Fruit fly (Drosophila melanogaster) whole organism, embryonic: ENCODE data around the gene CG10343.

ENCODE experiments used
- Blimp-1 ChIP-seq: fragments of 200-800 bp; sonication (Bioruptor generic); optimal IDR thresholded peaks from 3 replicates; lab custom pipeline; 2018; ENCODE audit warnings: missing biosample characterization, missing genetic modification characterization, mild to moderate bottlenecking, moderate library complexity, missing genetic modification reagents
- CG10565 ChIP-seq: fragments of 200-800 bp; sonication (Bioruptor generic); optimal IDR thresholded peaks from 3 replicates; lab custom pipeline; 2016; ENCODE audit warnings: missing biosample characterization, mild to moderate bottlenecking, missing genetic modification characterization
- CG11247 ChIP-seq: fragments of 200-800 bp; sonication (Bioruptor generic); IDR thresholded peaks from 2 replicates; pipeline ENCODE4 v1.3.6; 2022; ENCODE audit warnings: missing biosample characterization, missing genetic modification characterization
- CG11696 ChIP-seq: fragments of 200-800 bp; sonication (Bioruptor generic); IDR thresholded peaks from 2 replicates; pipeline ENCODE4 v1.3.6; 2022; ENCODE audit warnings: missing biosample characterization, missing genetic modification characterization
- CG13287 ChIP-seq: fragments of 200-800 bp; sonication (Bioruptor generic); IDR thresholded peaks from 2 replicates; pipeline ENCODE4 v1.3.6; 2022; ENCODE audit warnings: missing biosample characterization, missing genetic modification characterization; ENCODE audit not compliant: partially characterized antibody
- CG13296 ChIP-seq: fragments of 200-800 bp; sonication (Bioruptor generic); optimal IDR thresholded peaks from 3 replicates; lab custom pipeline; 2018; ENCODE audit warnings: missing biosample characterization, mild to moderate bottlenecking, missing genetic modification characterization
- CG14441 ChIP-seq: fragments of 200-800 bp; sonication (Bioruptor generic); IDR thresholded peaks from 2 replicates; pipeline ENCODE4 v1.3.6; 2022; ENCODE audit warnings: missing biosample characterization, missing genetic modification characterization
- CG17186 ChIP-seq: fragments of 200-800 bp; sonication (Bioruptor generic); optimal IDR thresholded peaks from 3 replicates; lab custom pipeline; 2017; ENCODE audit warnings: missing biosample characterization, missing genetic modification reagents, missing genetic modification characterization
- CG18011 ChIP-seq: fragments of 200-800 bp; sonication (Bioruptor generic); optimal IDR thresholded peaks from 2 replicates; lab custom pipeline; 2017; ENCODE audit warnings: missing biosample characterization, missing genetic modification characterization, mild to moderate bottlenecking, moderate library complexity, missing genotype
- CG18262 ChIP-seq: fragments of 200-800 bp; optimal IDR thresholded peaks from 3 replicates; lab custom pipeline; 2019; ENCODE audit warnings: missing biosample characterization, mild to moderate bottlenecking, missing genetic modification characterization, moderate library complexity
- CG2712 ChIP-seq: fragments of 200-800 bp; optimal IDR thresholded peaks from 3 replicates; lab custom pipeline; 2019; ENCODE audit warnings: missing biosample characterization, mild to moderate bottlenecking, missing genetic modification characterization, moderate library complexity
- CG31365 ChIP-seq: fragments of 200-800 bp; sonication (Bioruptor generic); optimal IDR thresholded peaks from 2 replicates; lab custom pipeline; 2018; ENCODE audit warnings: missing biosample characterization, mild to moderate bottlenecking, missing genetic modification characterization
- CG3163 ChIP-seq: fragments of 200-800 bp; sonication (Bioruptor generic); optimal IDR thresholded peaks from 3 replicates; lab custom pipeline; 2016; ENCODE audit warnings: missing biosample characterization, missing genetic modification characterization
- CG6689 ChIP-seq: fragments of 200-800 bp; sonication (Bioruptor generic); IDR thresholded peaks from 2 replicates; pipeline ENCODE4 v1.3.6; 2022; ENCODE audit warnings: missing biosample characterization, missing genetic modification characterization
- CG7556 ChIP-seq: fragments of 200-800 bp; sonication (Bioruptor generic); optimal IDR thresholded peaks from 2 replicates; lab custom pipeline; 2017; ENCODE audit warnings: missing biosample characterization, mild to moderate bottlenecking, missing genetic modification characterization
- CG7963 ChIP-seq: fragments of 200-800 bp; sonication (Bioruptor generic); IDR thresholded peaks from 3 replicates; pipeline ENCODE4 v1.3.6; 2022; ENCODE audit warnings: missing biosample characterization, missing genetic modification characterization; ENCODE audit not compliant: partially characterized antibody
- CG9215 ChIP-seq: fragments of 200-800 bp; sonication (Bioruptor generic); IDR thresholded peaks from 2 replicates; pipeline ENCODE4 v1.3.6; 2022; ENCODE audit warnings: missing biosample characterization, missing genetic modification characterization
- Chrac-16 ChIP-seq: fragments of 200-800 bp; sonication (Bioruptor generic); optimal IDR thresholded peaks from 3 replicates; lab custom pipeline; 2016; ENCODE audit warnings: missing biosample characterization, missing genetic modification characterization
- CkIIα-i1 ChIP-seq: fragments of 200-800 bp; sonication (Bioruptor generic); IDR thresholded peaks from 2 replicates; pipeline ENCODE4 v1.3.6; 2022; ENCODE audit warnings: missing biosample characterization, missing genetic modification characterization
- Eip74EF ChIP-seq, 2 experiments: fragments of 200-800 bp in 1 of 2; fragments of >200 bp in 1 of 2; sonication (Bioruptor generic) in 1 of 2; optimal IDR thresholded peaks; 2 replicates each; lab custom pipeline; 2017 to 2019; ENCODE audit warnings: missing biosample characterization in 2 of 2, missing genetic modification characterization in 2 of 2, mild to moderate bottlenecking in 1 of 2, moderate library complexity in 1 of 2
- Ets65A ChIP-seq: fragments of 200-800 bp; sonication (Bioruptor generic); peaks from one replicate; lab custom pipeline; 2016; ENCODE audit warnings: missing biosample characterization, missing genetic modification characterization
- Hmr ChIP-seq: fragments of 200-800 bp; sonication (Bioruptor generic); optimal IDR thresholded peaks from 3 replicates; lab custom pipeline; 2017; ENCODE audit warnings: mild to moderate bottlenecking, missing biosample characterization, missing genetic modification reagents, missing genetic modification characterization
- Hr78 ChIP-seq, 2 experiments: fragments of 200-800 bp in 1 of 2; fragments of >200 bp in 1 of 2; sonication (Bioruptor generic) in 1 of 2; optimal IDR thresholded peaks; 2 replicates each; lab custom pipeline; 2017 to 2019; ENCODE audit warnings: missing biosample characterization in 2 of 2, missing genetic modification characterization in 2 of 2, mild to moderate bottlenecking in 1 of 2, moderate library complexity in 1 of 2
- Med ChIP-seq: fragments of 200-800 bp; sonication (Bioruptor generic); peaks from one replicate; lab custom pipeline; 2016; ENCODE audit warnings: missing biosample characterization, missing genetic modification characterization, mild to moderate bottlenecking, inconsistent platforms, moderate library complexity
- PHDP ChIP-seq: fragments of 200-800 bp; sonication (Bioruptor generic); optimal IDR thresholded peaks from 3 replicates; lab custom pipeline; 2018; ENCODE audit warnings: missing biosample characterization, mild to moderate bottlenecking, missing genetic modification characterization, moderate library complexity
- Xrp1 ChIP-seq: fragments of 200-800 bp; sonication (Bioruptor generic); IDR thresholded peaks from 2 replicates; pipeline ENCODE4 v1.3.6; 2022; ENCODE audit warnings: missing biosample characterization, missing genetic modification characterization
- chm ChIP-seq: fragments of 200-800 bp; sonication (Bioruptor generic); IDR thresholded peaks from 2 replicates; pipeline ENCODE4 v1.3.6; 2022; ENCODE audit warnings: missing biosample characterization, missing genetic modification characterization
- croc ChIP-seq: fragments of 200-800 bp; sonication (Bioruptor generic); conservative IDR thresholded peaks from 3 replicates; pipeline ENCODE4 v1.3.6; 2022; ENCODE audit warnings: missing biosample characterization, missing genetic modification characterization
- cwo ChIP-seq: fragments of 200-800 bp; sonication (Bioruptor generic); optimal IDR thresholded peaks from 3 replicates; lab custom pipeline; 2017; ENCODE audit warnings: missing biosample characterization, missing genetic modification characterization, mild to moderate bottlenecking, moderate library complexity, missing genetic modification reagents
- gce ChIP-seq: fragments of 200-800 bp; sonication (Bioruptor generic); IDR thresholded peaks from 3 replicates; pipeline ENCODE4 v1.3.6; 2022; ENCODE audit warnings: missing biosample characterization, missing genetic modification characterization
- gcm ChIP-seq: fragments of 200-800 bp; sonication (Bioruptor generic); optimal IDR thresholded peaks from 2 replicates; lab custom pipeline; 2019; ENCODE audit warnings: missing biosample characterization, mild to moderate bottlenecking, missing genetic modification characterization, moderate library complexity
- gem ChIP-seq: fragments of 200-800 bp; sonication (Bioruptor generic); optimal IDR thresholded peaks from 2 replicates; lab custom pipeline; 2019; ENCODE audit warnings: missing biosample characterization, mild to moderate bottlenecking, missing genetic modification characterization, moderate library complexity
- her ChIP-seq: fragments of 200-800 bp; sonication (Bioruptor generic); optimal IDR thresholded peaks from 2 replicates; lab custom pipeline; 2016; ENCODE audit warnings: missing biosample characterization, missing genetic modification characterization
- klu ChIP-seq: fragments of 200-800 bp; sonication (Bioruptor generic); IDR thresholded peaks from 2 replicates; pipeline ENCODE4 v1.3.6; 2022; ENCODE audit warnings: missing biosample characterization, missing genetic modification characterization
- kni ChIP-seq: fragments of 200-800 bp; sonication (Bioruptor generic); optimal IDR thresholded peaks from 3 replicates; lab custom pipeline; 2017; ENCODE audit warnings: mild to moderate bottlenecking, missing biosample characterization, missing genetic modification reagents, missing genetic modification characterization
- lab ChIP-seq: fragments of 200-800 bp; sonication (Bioruptor generic); optimal IDR thresholded peaks from 3 replicates; lab custom pipeline; 2017; ENCODE audit warnings: missing biosample characterization, missing genetic modification characterization, mild to moderate bottlenecking, moderate library complexity, missing genetic modification reagents
- oc ChIP-seq: fragments of 200-800 bp; sonication (Bioruptor generic); optimal IDR thresholded peaks from 2 replicates; lab custom pipeline; 2018; ENCODE audit warnings: missing biosample characterization, mild to moderate bottlenecking, missing genetic modification characterization, moderate library complexity
- phol ChIP-seq: fragments of 200-800 bp; sonication (Bioruptor generic); optimal IDR thresholded peaks from 3 replicates; lab custom pipeline; 2018; ENCODE audit warnings: missing biosample characterization, mild to moderate bottlenecking, missing genetic modification characterization, moderate library complexity
- prd ChIP-seq, 3 experiments: fragments of >200 bp in 2 of 3; fragments of 200-800 bp in 1 of 3; sonication (Bioruptor generic) in 1 of 3; optimal IDR thresholded peaks in 2 of 3; IDR thresholded peaks in 1 of 3; 2 replicates in 2 of 3; 3 replicates in 1 of 3; pipeline versions ENCODE4 v1.3.6 to Lab custom; 2017 to 2022; ENCODE audit warnings: missing biosample characterization in 1 of 3, missing genetic modification characterization in 1 of 3
- ranshi ChIP-seq: fragments of 200-800 bp; sonication (Bioruptor generic); IDR thresholded peaks from 2 replicates; pipeline ENCODE4 v1.3.6; 2022; ENCODE audit warnings: missing biosample characterization, missing genetic modification characterization
- run ChIP-seq: fragments of 200-800 bp; sonication (Bioruptor generic); optimal IDR thresholded peaks from 3 replicates; lab custom pipeline; 2018; ENCODE audit warnings: missing biosample characterization, mild to moderate bottlenecking, missing genetic modification characterization
- sens ChIP-seq: fragments of 200-800 bp; sonication (Bioruptor generic); peaks from one replicate; lab custom pipeline; 2016; ENCODE audit warnings: missing biosample characterization, missing genetic modification characterization
- sim ChIP-seq: fragments of 200-800 bp; sonication (Bioruptor generic); IDR thresholded peaks from 2 replicates; pipeline ENCODE4 v1.3.6; 2022; ENCODE audit warnings: missing biosample characterization, missing genetic modification characterization
- slbo ChIP-seq: fragments of 200-800 bp; sonication (Bioruptor generic); IDR thresholded peaks from 2 replicates; pipeline ENCODE4 v1.3.6; 2022; ENCODE audit warnings: missing biosample characterization, missing genetic modification characterization
- sqz ChIP-seq: fragments of 200-800 bp; sonication (Bioruptor generic); optimal IDR thresholded peaks from 3 replicates; lab custom pipeline; 2018; ENCODE audit warnings: missing biosample characterization, mild to moderate bottlenecking, missing genetic modification characterization
- stc ChIP-seq: fragments of 200-800 bp; sonication (Bioruptor generic); IDR thresholded peaks from 2 replicates; pipeline ENCODE4 v1.3.6; 2022; ENCODE audit warnings: missing biosample characterization, missing genetic modification characterization
- vvl ChIP-seq: fragments of 200-800 bp; sonication (Bioruptor generic); IDR thresholded peaks from 2 replicates; pipeline ENCODE4 v1.3.6; 2022; ENCODE audit warnings: missing biosample characterization, missing genetic modification characterization
- wek ChIP-seq: fragments of 200-800 bp; sonication (Bioruptor generic); optimal IDR thresholded peaks from 3 replicates; lab custom pipeline; 2018; ENCODE audit warnings: missing biosample characterization, mild to moderate bottlenecking, missing genetic modification characterization, moderate library complexity
- z ChIP-seq: fragments of 200-800 bp; sonication (Bioruptor generic); IDR thresholded peaks from 3 replicates; pipeline ENCODE4 v1.3.6; 2022; ENCODE audit warnings: missing biosample characterization, missing genetic modification characterization
- zfh1 ChIP-seq: fragments of 200-800 bp; sonication (Bioruptor generic); IDR thresholded peaks from 3 replicates; pipeline ENCODE4 v1.3.6; 2022; ENCODE audit warnings: missing biosample characterization, missing genetic modification characterization

Gene CG10343

dm6 chr2L:18656691-18657237, 46.5 kb upstream of the CG10343 start:
- TF ChIP-seq prd (optimal IDR thresholded peaks at IDR 0.05; lab: Kevin White, UChicago) (no peak), prd (GFP tag; IDR thresholded peaks at IDR 0.05; lab: Robert Waterston, UW) (0 out of 3 replicates have a peak, but pooled peaks have one; percentile 9), CG10565 (GFP tag; lab: Kevin White, UChicago) (no peak), PHDP (tag; lab: Kevin White, UChicago) (no peak), CG14441 (GFP tag; lab: Robert Waterston, UW) (0 out of 2 replicates have a peak, but pooled peaks have one; percentile 12), Hr78 (GFP tag; optimal IDR thresholded peaks at IDR 0.05; lab: Kevin White, UChicago) (peak in 1 of 2 experiments; percentile 18), CG13287 (GFP tag; lab: Robert Waterston, UW) (no peak), slbo (GFP tag; lab: Robert Waterston, UW) (0 out of 2 replicates have a peak, but pooled peaks have one; percentile 11), CkIIα-i1 (GFP tag; lab: Robert Waterston, UW) (no peak), z (GFP tag; lab: Robert Waterston, UW) (no peak), Chrac-16 (no peak), gce (GFP tag; lab: Robert Waterston, UW) (no peak), gcm (GFP tag; lab: Kevin White, UChicago) (no peak), CG3163 (GFP tag; lab: Kevin White, UChicago) (no peak), CG17186 (GFP tag; lab: Kevin White, UChicago) (no peak), zfh1 (GFP tag; lab: Robert Waterston, UW) (no peak), run (no peak), sens (GFP tag; lab: Kevin White, UChicago) (peak; percentile 84), CG18262 (tag; lab: Kevin White, UChicago) (no peak), her (GFP tag; lab: Kevin White, UChicago) (no peak), croc (GFP tag; lab: Robert Waterston, UW) (no peak), Ets65A (GFP tag; lab: Kevin White, UChicago) (peak; percentile 51), sqz (GFP tag; lab: Kevin White, UChicago) (peak; percentile 40), wek (no peak), Med (GFP tag; lab: Kevin White, UChicago) (peak; percentile 56), Blimp-1 (GFP tag; lab: Kevin White, UChicago) (peak; percentile 28), klu (no peak), oc (peak; percentile 58), Xrp1 (GFP tag; lab: Robert Waterston, UW) (no peak), chm (GFP tag; lab: Robert Waterston, UW) (no peak), lab (GFP tag; lab: Kevin White, UChicago) (peak; percentile 10), CG6689 (no peak), CG31365 (tag; lab: Kevin White, UChicago) (no peak), phol (tag; lab: Kevin White, UChicago) (no peak), vvl (GFP tag; lab: Robert Waterston, UW) (peak; percentile 71; the same call in 1 of the 2 replicates), kni (GFP tag; lab: Kevin White, UChicago) (peak; percentile 76)

- no peak for TF ChIP-seq CG11247 (GFP tag; lab: Robert Waterston, UW)
- TF ChIP-seq CG11696 (GFP tag; lab: Robert Waterston, UW) = 0 out of 2 replicates have a peak, but pooled peaks have one; percentile 18
- TF ChIP-seq CG9215 (GFP tag; lab: Robert Waterston, UW) = 0 out of 2 replicates have a peak, but pooled peaks have one; percentile 21
- peak; percentile 25 for TF ChIP-seq CG2712 (tag; lab: Kevin White, UChicago)
- peak; percentile 35 for TF ChIP-seq cwo (GFP tag; lab: Kevin White, UChicago)
- TF ChIP-seq gem = peak; percentile 35
- no peak for TF ChIP-seq CG7963
- peak in 1 of 2 experiments; percentile 5 for TF ChIP-seq Eip74EF (GFP tag; optimal IDR thresholded peaks at IDR 0.05; lab: Kevin White, UChicago)
- TF ChIP-seq stc = no peak
- peak; percentile 23 for TF ChIP-seq Hmr (GFP tag; lab: Kevin White, UChicago)
- TF ChIP-seq sim = no peak
- peak; percentile 53 for TF ChIP-seq lab (GFP tag; lab: Kevin White, UChicago)
- no peak for TF ChIP-seq CG18011 (GFP tag; lab: Kevin White, UChicago)
- no peak for TF ChIP-seq ranshi
- peak; percentile 31 for TF ChIP-seq CG13296 (GFP tag; lab: Kevin White, UChicago)
- peak; percentile 52 for TF ChIP-seq CG7556 (GFP tag; lab: Kevin White, UChicago)
Measured at dm6 chr2L:18658108-18658507, 45.2 kb upstream of the CG10343 start.
